Fruit fly (Drosophila melanogaster): ENCODE data around the gene Tsp74F.

Tsp74F gene

DNA sequence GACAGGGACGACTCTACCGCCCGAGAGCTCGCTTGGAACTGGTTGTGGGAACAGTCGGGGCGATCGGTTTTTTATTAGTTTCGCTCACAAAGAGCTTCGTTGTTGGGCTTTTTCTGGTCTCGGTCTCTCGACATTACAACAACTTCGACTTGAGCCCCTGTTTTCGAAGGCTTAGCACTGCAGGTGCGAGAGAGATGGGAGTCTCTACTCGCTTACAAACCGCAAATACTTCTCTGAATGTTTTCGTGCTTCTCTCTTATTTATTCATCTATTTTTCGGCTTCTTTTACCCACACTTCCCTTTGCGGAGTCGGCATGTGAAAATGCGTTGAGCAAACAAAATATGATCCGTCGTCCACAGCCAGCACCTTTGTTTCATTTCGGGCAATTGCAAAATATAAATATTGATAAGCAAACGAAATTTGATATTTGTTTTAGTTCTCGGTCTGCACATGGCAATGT is at the start of gene Tsp74F:
Tsp74F (minus strand) TSS at position 48 of the 461 bp plus-strand sequence.
- no peak for TF ChIP-seq pan (optimal IDR thresholded peaks at IDR 0.05)
- no peak for TF ChIP-seq CG8478 (optimal IDR thresholded peaks at IDR 0.05)
- no peak for TF ChIP-seq usp (GFP tag; optimal IDR thresholded peaks at IDR 0.05)
- TF ChIP-seq EcR (GFP tag; optimal IDR thresholded peaks at IDR 0.05), result no peak
- no peak for TF ChIP-seq Dll (optimal IDR thresholded peaks at IDR 0.05)
- no peak for TF ChIP-seq psq (optimal IDR thresholded peaks at IDR 0.05)

dm6 chr3L:17945422-17945821 is 49.8 kb upstream of the Tsp74F start:
- TF ChIP-seq usp (GFP tag; optimal IDR thresholded peaks at IDR 0.05) (no peak), EcR (GFP tag; optimal IDR thresholded peaks at IDR 0.05) (no peak), CG8478 (optimal IDR thresholded peaks at IDR 0.05) (no peak), pan (optimal IDR thresholded peaks at IDR 0.05) (no peak), psq (optimal IDR thresholded peaks at IDR 0.05) (no peak), Dll (optimal IDR thresholded peaks at IDR 0.05) (no peak)

DNA sequence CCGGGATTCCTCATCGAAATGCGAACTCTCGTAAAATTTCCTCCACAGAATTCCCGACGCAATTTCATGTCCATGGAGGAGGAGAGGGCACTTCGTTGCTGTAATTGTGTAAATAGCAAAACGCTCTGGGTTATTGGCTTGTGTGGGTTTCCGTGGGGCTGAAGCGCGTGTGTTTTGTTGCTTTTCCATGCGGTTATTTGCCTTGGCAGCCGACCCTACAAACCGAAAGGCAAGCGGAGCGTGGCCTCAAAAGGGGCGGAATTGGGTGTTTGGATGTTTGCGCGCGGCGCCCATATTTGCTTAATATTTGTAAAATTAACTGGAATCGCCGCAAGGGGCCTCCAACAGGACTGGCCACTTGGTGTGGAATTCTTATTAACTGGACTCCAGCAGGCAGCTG is 49.0 kb upstream of the Tsp74F start:
- TF ChIP-seq EcR (GFP tag; optimal IDR thresholded peaks at IDR 0.05) (no peak), CG8478 (optimal IDR thresholded peaks at IDR 0.05) (no peak), psq (optimal IDR thresholded peaks at IDR 0.05) (no peak), usp (GFP tag; optimal IDR thresholded peaks at IDR 0.05) (no peak), pan (optimal IDR thresholded peaks at IDR 0.05) (no peak), Dll (optimal IDR thresholded peaks at IDR 0.05) (no peak)

DNA sequence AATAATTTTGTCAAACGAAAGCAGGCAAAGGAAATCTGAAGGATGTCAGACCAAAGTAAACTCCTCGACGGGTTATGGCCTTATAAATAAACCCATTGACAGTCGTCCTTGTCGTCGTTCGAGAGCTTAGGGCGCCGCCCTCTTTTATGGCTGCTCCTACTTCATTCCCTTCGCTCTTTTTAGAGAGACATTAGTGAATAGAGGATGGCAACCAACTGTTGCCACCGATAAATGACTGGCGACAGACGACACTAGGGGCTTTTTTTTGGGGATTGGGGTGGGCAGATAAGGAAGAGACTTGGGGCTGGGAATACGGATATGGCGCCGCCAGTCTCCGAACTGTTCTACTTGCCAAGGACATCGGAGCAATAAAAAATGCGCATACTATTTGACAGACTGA is 46.8 kb upstream of the Tsp74F start:
- no peak for TF ChIP-seq CG8478 (optimal IDR thresholded peaks at IDR 0.05)
- TF ChIP-seq Dll (optimal IDR thresholded peaks at IDR 0.05), result no peak
- TF ChIP-seq EcR (GFP tag; optimal IDR thresholded peaks at IDR 0.05), result no peak
- no peak for TF ChIP-seq usp (GFP tag; optimal IDR thresholded peaks at IDR 0.05)
- no peak for TF ChIP-seq pan (optimal IDR thresholded peaks at IDR 0.05)
- TF ChIP-seq psq (optimal IDR thresholded peaks at IDR 0.05), result no peak

dm6 chr3L:17941575-17941974 is 45.9 kb upstream of the Tsp74F start:
- TF ChIP-seq psq (optimal IDR thresholded peaks at IDR 0.05), result no peak
- TF ChIP-seq Dll (optimal IDR thresholded peaks at IDR 0.05), result no peak
- no peak for TF ChIP-seq EcR (GFP tag; optimal IDR thresholded peaks at IDR 0.05)
- no peak for TF ChIP-seq usp (GFP tag; optimal IDR thresholded peaks at IDR 0.05)
- TF ChIP-seq CG8478 (optimal IDR thresholded peaks at IDR 0.05), result no peak
- no peak for TF ChIP-seq pan (optimal IDR thresholded peaks at IDR 0.05)

dm6 chr3L:17940988-17941387 is 45.3 kb upstream of the Tsp74F start:
- TF ChIP-seq EcR (GFP tag; optimal IDR thresholded peaks at IDR 0.05) (no peak), pan (optimal IDR thresholded peaks at IDR 0.05) (no peak), psq (optimal IDR thresholded peaks at IDR 0.05) (no peak), Dll (optimal IDR thresholded peaks at IDR 0.05) (no peak), usp (GFP tag; optimal IDR thresholded peaks at IDR 0.05) (no peak), CG8478 (optimal IDR thresholded peaks at IDR 0.05) (no peak)

- TF ChIP-seq Dll (optimal IDR thresholded peaks at IDR 0.05) (no peak), EcR (GFP tag; optimal IDR thresholded peaks at IDR 0.05) (no peak), pan (optimal IDR thresholded peaks at IDR 0.05) (no peak), CG8478 (optimal IDR thresholded peaks at IDR 0.05) (no peak), usp (GFP tag; optimal IDR thresholded peaks at IDR 0.05) (no peak)
Observed at dm6 chr3L:17939649-17940048, 44.0 kb upstream of the Tsp74F start.

DNA sequence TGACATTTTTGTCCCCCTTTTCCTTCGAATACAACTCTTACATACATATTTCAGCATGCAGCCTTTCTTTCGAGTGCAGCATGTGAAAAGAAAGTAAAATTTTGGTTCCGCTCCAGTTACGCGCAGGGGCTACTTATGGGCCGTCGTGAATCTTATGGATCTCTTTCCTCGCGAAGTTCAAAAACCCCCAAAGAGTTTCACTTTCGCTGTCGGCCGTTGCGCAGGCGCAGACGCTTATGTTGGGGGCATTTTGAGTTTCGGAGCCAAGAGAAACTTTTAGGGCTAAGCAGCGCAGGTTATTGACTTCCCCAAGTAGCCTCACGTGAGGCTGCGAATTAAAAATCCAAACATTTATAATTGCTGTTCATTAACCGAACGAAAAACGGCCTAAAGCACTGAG is 43.0 kb upstream of the Tsp74F start:
- TF ChIP-seq CG8478 (optimal IDR thresholded peaks at IDR 0.05), result no peak
- no peak for TF ChIP-seq EcR (GFP tag; optimal IDR thresholded peaks at IDR 0.05)
- no peak for TF ChIP-seq usp (GFP tag; optimal IDR thresholded peaks at IDR 0.05)
- TF ChIP-seq psq (optimal IDR thresholded peaks at IDR 0.05), result no peak
- TF ChIP-seq Dll (optimal IDR thresholded peaks at IDR 0.05), result no peak
- no peak for TF ChIP-seq pan (optimal IDR thresholded peaks at IDR 0.05)

DNA sequence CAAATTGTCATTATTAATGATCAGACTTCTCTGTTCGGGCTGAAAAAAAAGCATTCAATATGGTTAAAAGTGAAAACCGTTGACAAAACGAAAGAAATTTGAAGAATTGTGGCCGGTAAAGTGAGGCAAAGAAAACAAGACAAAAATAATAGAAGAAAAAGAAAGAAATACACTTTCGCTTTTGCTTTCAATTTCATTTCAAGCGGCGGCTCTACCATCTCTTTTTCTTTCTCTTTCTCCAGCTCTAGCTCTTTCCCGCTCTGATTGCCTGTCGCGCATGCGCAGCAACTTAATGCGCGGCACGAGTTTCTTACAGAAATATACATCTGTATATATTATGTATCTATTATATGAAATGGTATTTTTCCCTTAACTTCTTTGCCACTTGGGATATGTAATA is 41.7 kb upstream of the Tsp74F start:
- no peak for TF ChIP-seq EcR (GFP tag; optimal IDR thresholded peaks at IDR 0.05)
- no peak for TF ChIP-seq psq (optimal IDR thresholded peaks at IDR 0.05)
- TF ChIP-seq pan (optimal IDR thresholded peaks at IDR 0.05), result no peak
- no peak for TF ChIP-seq CG8478 (optimal IDR thresholded peaks at IDR 0.05)
- TF ChIP-seq Dll (optimal IDR thresholded peaks at IDR 0.05), result no peak
- TF ChIP-seq usp (GFP tag; optimal IDR thresholded peaks at IDR 0.05), result no peak

- TF ChIP-seq usp (GFP tag; optimal IDR thresholded peaks at IDR 0.05), result no peak
- TF ChIP-seq EcR (GFP tag; optimal IDR thresholded peaks at IDR 0.05), result no peak
- TF ChIP-seq Dll (optimal IDR thresholded peaks at IDR 0.05), result no peak
- no peak for TF ChIP-seq pan (optimal IDR thresholded peaks at IDR 0.05)
- no peak for TF ChIP-seq psq (optimal IDR thresholded peaks at IDR 0.05)
Observed at dm6 chr3L:17935032-17935431, 39.4 kb upstream of the Tsp74F start.

- TF ChIP-seq pan (optimal IDR thresholded peaks at IDR 0.05) (no peak), Dll (optimal IDR thresholded peaks at IDR 0.05) (no peak), usp (GFP tag; optimal IDR thresholded peaks at IDR 0.05) (no peak)
Observed at dm6 chr3L:17933788-17934318, 38.2 kb upstream of the Tsp74F start.

dm6 chr3L:17933065-17933464 is 37.4 kb upstream of the Tsp74F start:
- TF ChIP-seq EcR (GFP tag; optimal IDR thresholded peaks at IDR 0.05) (no peak), pan (optimal IDR thresholded peaks at IDR 0.05) (no peak), CG8478 (optimal IDR thresholded peaks at IDR 0.05) (no peak), psq (optimal IDR thresholded peaks at IDR 0.05) (no peak), usp (GFP tag; optimal IDR thresholded peaks at IDR 0.05) (no peak), Dll (optimal IDR thresholded peaks at IDR 0.05) (no peak)

dm6 chr3L:17931887-17932286 is 36.2 kb upstream of the Tsp74F start:
- TF ChIP-seq EcR (GFP tag; optimal IDR thresholded peaks at IDR 0.05), result peak in 1 of 2 experiments; percentile 28
- no peak for TF ChIP-seq psq (optimal IDR thresholded peaks at IDR 0.05)
